Fruit fly (Drosophila melanogaster) ovary, adult (tissue): Measurements from ENCODE around the gene prt.
A peak's percentile ranks its signal among the peaks of the same experiment; 100 is the strongest.

Experiments used
- CG17801 ChIP-seq: fragments of 200-800 bp; optimal IDR thresholded peaks from 2 replicates; lab custom pipeline; 2019; ENCODE audit warnings: missing biosample characterization, mild to moderate bottlenecking, missing genetic modification characterization, moderate library complexity; ENCODE audit not compliant: partially characterized antibody

The prt gene

DNA sequence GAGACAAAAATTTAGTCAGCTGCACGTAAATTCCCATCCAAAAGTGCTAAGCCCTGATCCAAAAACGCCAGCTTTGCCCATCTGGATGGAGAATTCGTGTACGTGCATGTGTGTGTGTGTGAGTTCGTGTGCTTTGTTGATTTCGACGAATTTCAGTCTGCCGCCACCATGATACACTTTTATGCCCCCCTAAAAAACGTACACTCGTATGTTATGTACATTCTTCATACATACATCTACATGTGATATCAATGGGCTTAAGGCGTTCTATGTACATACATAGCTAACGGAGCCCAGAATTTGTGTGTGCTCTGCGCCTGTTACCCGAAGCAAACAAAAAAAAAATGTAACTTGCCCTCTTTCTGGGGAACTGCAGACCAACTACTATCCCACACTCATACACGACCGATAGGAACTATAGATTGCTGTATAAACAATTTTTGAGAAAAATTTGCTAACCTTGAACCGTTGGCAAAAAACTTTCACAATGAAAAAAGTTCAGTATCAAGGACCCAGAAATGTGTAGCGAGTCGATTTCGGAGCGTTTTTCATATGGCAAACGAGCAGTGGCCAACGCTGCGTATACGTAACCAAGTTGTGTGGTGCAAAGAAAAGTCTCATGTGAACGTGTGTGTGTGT, 27.0 kb upstream of the prt start:
- no peak for TF ChIP-seq CG17801 (GFP tag; lab: Kevin White, UChicago)

DNA sequence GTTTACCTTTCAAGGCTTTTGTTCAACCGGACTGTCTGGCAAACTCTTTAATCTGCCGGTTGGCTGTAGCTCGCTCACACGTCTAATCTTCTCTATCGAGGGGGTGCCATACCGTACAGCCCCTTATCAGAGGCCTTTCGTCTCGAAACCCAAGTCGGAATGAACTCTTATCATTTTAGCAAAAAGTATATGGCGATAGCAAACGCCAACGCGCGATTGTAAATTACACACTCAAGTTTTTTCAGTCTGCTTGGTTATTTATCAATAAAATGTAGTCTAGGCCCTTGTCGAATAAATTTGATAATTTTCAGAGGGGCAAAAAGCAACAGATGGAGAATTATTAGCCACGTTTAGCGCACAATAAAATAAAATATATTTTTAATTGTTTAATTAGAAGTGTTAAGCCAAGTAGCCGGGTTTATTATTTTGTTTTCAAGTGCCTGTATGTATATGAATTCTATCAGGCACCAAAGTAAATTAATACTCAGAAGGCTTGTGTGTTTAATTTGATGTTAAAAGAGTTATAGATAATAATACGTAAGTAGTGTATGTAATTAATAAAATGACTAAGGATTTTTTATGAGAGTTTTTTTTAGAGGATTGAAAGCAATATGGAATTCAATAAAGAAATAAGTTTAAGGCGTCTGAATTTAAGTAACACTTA, 26.1 kb upstream of the prt start:
- no peak for TF ChIP-seq CG17801 (GFP tag; lab: Kevin White, UChicago)

DNA sequence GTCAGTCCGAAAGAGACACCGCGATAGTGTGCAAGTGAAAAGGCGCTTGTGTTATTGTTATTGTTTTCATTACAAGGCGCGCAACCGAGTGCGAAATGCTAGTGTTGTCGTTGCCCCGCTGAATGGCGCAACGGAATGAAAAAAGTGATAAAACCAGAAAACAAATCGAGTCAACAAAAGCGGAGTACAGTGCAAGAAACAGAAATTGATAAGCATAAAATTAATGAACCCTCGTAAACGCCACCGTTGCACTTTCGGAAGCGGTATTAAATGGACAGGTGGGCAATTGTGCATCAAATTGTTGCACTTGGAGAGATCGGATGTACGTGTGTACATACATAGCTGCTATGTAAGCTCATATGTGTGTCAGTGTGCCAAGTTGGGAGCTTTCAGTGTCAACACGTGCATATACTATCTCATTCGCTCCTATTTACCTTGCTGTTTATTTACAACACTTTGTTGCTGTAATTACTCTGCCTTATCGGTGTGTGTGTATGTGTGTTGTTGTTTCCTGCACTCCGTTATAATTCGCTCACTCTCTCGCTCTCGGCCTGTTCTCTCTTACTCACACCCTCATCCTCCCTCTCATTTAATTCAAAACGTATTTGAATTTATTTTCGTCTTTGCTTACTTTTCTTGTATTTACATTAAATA, 24.7 kb upstream of the prt start:
- TF ChIP-seq CG17801 (GFP tag; lab: Kevin White, UChicago) = peak; percentile 17

DNA sequence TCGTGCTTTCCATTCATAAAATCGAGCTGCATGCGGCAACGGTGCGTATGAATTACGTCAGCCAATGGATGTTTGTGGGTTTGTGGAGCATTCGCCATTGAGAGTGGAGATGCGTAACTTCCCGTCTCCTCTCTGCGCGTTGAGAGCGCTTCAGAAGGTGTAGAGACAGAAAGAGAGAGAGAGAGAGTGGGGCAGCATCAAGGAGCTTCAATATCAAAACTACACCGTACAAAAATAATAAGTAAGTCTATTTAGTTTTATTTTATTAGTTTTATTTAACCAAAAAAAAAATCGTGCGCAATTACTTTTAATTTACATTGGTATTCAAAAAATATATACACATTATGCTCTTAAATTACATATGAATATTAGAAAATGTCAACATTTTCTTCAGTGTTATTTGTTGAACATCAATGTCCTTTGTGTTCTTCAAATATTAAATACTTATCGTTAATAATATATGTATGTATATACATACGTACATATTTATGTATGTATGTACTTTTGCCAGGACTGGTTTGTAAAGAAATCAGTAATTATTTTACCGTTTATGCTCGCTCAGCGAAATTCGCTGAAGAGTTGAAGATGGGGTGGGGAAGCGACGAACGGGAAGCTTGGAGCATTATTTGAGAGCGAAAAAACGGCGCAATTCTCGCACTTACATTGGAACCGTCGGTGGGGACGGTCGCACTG, 24.0 kb upstream of the prt start, which contains the start of gene CG10365:
CG10365 (plus strand) TSS at position 652 of the 693 bp plus-strand sequence.
- TF ChIP-seq CG17801 (GFP tag; lab: Kevin White, UChicago) = no peak

DNA sequence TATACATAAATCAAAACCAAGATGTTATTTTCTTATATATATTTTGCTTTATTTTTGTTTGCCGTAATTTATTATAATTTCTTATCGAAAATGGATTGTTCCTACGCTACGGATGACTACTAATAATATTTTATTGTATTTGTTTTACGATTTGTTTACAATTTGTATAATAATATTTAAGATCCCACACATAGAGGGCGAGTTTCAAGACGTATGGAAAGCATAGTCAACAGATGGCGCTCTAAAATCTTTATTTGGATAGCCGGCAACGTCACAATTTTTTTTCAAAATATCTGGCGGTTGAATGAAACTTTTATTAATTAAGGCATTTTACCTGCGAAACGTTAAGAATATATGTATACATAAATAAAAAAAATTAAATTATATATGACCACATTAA, 23.1 kb upstream of the prt start:
- TF ChIP-seq CG17801 (GFP tag; lab: Kevin White, UChicago) = peak; percentile 54

DNA sequence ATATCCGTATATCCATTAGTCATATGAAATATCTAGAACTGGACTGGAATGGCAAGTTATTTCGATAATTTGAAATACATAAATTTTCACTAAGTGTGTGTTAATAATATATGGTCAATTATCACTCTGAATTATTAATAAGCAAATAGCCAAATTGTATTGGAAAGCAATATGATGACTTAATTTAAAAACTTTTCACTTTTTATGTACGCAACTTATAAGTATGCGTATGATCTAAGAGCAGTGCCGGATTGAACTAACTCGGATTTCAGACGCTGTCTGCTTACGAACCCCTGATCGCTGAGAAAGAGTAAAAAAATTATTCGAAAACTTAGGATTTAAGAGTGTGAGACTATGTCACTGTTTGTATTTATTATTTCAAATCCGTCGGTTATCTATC, 22.7 kb upstream of the prt start, which contains the start of gene CG10232:
CG10232 (minus strand) TSS at position 101 of the 400 bp plus-strand sequence.
- no peak for TF ChIP-seq CG17801 (GFP tag; lab: Kevin White, UChicago)

DNA sequence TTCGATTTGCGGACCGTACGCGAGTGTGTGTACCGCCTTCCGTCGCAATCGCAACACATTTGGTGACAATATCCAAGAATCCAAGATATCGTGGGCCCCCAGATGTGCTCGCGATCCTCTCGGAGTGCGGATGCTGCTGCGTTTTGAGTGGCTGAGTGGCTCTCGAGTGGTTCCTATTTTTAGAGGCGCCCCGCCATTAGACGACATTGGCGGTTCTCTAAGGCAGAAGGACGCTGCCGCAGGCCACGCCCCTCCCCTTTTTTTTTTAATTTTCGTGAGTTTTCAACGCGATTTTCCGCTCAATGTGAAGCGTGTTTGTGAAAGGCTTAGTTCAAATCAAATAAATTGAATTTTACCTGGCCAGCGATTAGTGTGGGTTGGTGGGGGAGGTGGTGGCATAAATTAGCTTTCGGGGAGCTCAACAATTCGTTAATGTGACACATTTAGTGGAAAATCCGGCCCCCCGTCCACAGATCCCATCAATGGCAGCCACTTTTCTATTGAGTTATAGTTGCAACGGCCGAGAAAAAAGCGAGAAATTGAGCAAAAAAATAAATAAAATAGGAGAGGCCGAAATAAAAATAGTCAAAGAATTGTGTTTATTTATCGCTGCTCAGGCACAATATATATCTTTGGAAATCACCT, 19.6 kb upstream of the prt start, which contains the start of gene nau:
nau (minus strand) TSS at position 61 of the 645 bp plus-strand sequence.
- TF ChIP-seq CG17801 (GFP tag; lab: Kevin White, UChicago) = no peak

DNA sequence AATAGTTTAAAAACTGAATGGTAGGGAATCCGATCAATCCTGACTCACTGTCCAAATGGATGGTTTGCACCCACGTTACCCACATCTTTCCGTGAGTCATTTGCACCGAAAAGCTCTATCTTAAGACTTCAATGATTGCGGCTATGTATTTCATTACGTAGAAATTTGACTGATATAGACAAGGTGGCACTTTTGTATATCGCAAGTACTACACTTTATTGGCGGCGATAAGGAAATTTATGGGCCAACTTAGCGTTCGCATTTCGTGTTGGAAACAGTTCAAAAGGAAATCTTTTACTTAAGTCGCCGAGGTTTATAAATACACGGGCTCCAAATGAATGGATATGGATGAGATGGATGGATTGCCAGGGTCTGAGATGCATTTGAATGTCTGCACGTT, 16.0 kb upstream of the prt start:
- no peak for TF ChIP-seq CG17801 (GFP tag; lab: Kevin White, UChicago)

DNA sequence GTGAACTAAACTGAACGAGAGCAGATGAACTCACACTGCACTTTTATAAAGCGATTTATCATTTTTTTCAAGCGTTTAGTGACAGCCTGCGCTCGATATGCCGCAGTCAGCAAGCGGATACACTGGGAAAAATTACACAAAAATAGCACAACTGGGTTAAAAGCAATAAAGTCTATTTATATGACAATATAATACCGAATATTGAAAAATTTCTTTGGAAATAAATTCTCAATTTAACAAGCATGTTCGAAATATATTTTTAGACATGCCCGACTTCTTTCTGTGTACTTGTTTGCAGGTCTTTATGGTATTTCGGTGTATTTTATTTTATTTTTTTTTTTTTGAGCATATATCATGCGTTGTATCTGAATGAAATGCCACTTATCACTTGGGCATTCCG, 15.1 kb upstream of the prt start:
- no peak for TF ChIP-seq CG17801 (GFP tag; lab: Kevin White, UChicago)

DNA sequence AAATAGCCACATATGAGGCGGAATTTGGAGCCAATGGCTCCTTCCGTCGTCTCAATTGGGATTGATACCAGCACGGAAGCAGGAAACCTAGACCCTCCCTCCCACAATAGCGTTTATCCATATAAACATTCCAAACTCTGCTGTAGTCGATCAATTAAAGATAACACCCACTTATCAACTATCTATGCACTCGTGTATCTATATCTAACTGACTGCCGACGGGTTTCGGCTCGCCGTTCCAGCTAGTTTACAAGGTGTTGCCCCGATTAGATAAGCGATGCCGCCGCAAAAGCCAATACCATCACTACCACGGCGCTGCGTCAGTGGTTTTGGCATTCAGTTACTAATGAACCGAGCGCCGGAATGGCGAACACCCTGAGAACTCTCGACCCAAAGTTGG, 12.4 kb upstream of the prt start, which contains the start of gene CG10300:
CG10300 (plus strand) TSS at position 333 of the 400 bp plus-strand sequence.
- no peak for TF ChIP-seq CG17801 (GFP tag; lab: Kevin White, UChicago)

DNA sequence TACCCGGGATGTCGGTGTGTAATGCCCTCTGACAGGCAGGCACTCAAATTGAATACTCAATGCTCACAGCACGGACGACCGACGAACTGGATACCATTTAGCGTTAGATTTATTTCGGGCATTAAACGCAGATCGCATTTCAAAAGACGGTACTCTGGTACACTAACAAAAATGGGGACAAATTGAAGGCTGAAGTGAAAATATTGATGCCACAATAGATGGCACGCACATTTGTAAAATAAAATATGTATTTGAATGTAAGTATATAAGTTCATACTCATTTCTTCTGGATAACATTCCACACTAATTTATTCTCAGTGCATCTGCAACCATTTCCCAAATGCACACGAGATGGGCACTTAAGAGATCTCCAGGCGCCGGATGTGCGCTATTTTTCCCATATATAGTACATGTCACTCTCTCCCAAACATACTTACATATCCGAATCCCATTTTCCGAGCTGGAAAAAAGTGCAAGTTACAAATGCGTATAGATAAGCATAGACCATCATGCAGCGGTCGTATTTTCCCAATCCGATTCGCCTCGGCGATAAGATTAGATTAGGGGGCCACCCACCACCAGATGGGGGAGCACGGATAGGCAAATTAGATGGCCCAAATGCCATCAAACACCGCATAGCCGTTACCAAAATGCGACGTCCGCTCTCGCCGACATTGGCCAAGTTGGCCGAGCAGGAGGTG, 10.8 kb upstream of the prt start, which contains the start of gene CG10301:
CG10301 (plus strand) TSS at position 651 of the 701 bp plus-strand sequence.
- no peak for TF ChIP-seq CG17801 (GFP tag; lab: Kevin White, UChicago)

DNA sequence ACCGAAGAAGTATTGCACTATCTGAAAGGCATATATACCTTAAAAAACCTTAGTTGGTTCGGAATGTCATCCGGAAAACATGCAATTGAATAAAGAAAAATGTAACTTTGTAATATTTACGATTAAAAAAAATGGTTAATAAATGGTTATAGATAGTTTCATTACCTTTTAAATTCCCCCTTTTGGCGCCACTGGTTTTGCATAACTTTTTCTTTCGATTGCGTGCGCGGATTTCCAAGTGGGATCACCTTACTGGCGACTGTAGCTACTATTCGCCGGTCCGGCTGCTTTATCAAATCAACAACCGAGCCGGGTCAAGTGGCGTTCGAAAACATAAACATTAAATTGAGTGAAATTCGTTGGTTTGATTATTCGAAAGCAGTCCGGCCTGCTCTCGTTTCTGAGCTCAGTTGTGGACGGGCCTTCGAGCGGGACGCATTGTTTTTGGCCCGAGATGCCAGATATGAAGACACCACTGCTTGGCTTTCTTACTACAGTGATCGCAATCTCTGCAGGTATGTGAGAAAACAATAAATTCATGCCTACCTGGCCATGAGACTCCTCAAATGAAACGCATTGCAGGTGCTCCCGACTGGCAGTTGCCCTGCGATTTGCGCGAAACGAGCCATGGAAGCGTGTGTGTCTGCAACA, 5.7 kb upstream of the prt start, which contains the start of gene Gba1b:
Gba1b (plus strand) TSS at position 422 of the 651 bp plus-strand sequence.
- TF ChIP-seq CG17801 (GFP tag; lab: Kevin White, UChicago) = no peak

DNA sequence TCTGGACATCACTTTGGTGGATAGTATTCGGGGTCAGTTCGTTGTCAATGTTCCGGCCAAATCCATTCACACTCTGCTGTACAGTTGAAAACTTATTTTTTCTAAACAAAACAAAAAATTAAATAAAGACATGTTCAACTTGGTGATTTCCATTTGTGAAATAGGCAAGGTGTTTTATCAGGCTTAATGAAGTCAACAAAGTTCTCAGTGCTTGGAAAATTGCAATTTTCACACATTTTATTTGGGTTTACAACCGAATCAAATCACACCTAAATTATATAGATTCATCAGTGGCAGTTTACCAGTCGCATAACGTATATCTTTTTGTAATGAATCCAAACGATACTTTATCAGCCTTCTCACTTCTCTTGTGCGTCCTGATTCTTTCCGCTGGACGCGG, 3.6 kb upstream of the prt start, which contains the start of gene Qsox4:
Qsox4 (plus strand) TSS at position 301 of the 400 bp plus-strand sequence.
- TF ChIP-seq CG17801 (GFP tag; lab: Kevin White, UChicago) = no peak
